Worm (Caenorhabditis elegans) whole organism, early embryonic: ENCODE measurements around the gene aat-6.

Experiments
- F13C5.2 ChIP-seq: sonication (generic microtip); optimal IDR thresholded peaks from 2 replicates; lab custom pipeline; 2017; ENCODE audit warnings: mild to moderate bottlenecking, missing genetic modification characterization, inconsistent platforms, missing compliant biosample characterization
- ama-1 ChIP-seq: fragments of 150-350 bp; optimal IDR thresholded peaks from 2 replicates; lab custom pipeline; 2014
- ets-7 ChIP-seq: sonication (generic microtip); optimal IDR thresholded peaks from 2 replicates; lab custom pipeline; 2016; ENCODE audit warnings: missing genotype, missing genetic modification characterization, missing compliant biosample characterization
- flt-1 ChIP-seq: fragments of 200-800 bp; sonication (Bioruptor generic); IDR thresholded peaks from 2 replicates; pipeline ENCODE4 v1.3.6; 2022; ENCODE audit warnings: missing genetic modification characterization, missing compliant biosample characterization

- TF ChIP-seq F13C5.2, result no peak
- TF ChIP-seq flt-1 (GFP tag; lab: Robert Waterston, UW), result no peak
- TF ChIP-seq ets-7, result no peak
- no peak for TF ChIP-seq ama-1 (lab: Kevin White, UChicago)
Measured at ce11 chrV:11436407-11436806, 34.1 kb downstream of the aat-6 start.
